Fruit fly (Drosophila melanogaster) whole organism, adult: Measurements from ENCODE around the gene CG6179.

Experiments
- CG5204 ChIP-seq: fragments of 200-800 bp; sonication (Bioruptor generic); optimal IDR thresholded peaks from 2 replicates; lab custom pipeline; 2016; ENCODE audit warnings: missing biosample characterization, missing genetic modification characterization
- Mnt ChIP-seq: fragments of 200-800 bp; sonication (Bioruptor generic); optimal IDR thresholded peaks from 2 replicates; lab custom pipeline; 2016; ENCODE audit warnings: missing biosample characterization, mild to moderate bottlenecking, missing genetic modification characterization
- bab1 ChIP-seq: fragments of 200-800 bp; sonication (Bioruptor generic); optimal IDR thresholded peaks from 3 replicates; lab custom pipeline; 2019; ENCODE audit warnings: missing biosample characterization, mild to moderate bottlenecking, missing genetic modification characterization, moderate library complexity
- kay ChIP-seq: fragments of 200-800 bp; sonication (Bioruptor generic); peaks from one replicate; lab custom pipeline; 2016; ENCODE audit warnings: missing biosample characterization, missing genetic modification characterization, borderline replicate concordance
- toe ChIP-seq: fragments of 200-800 bp; sonication (Bioruptor generic); optimal IDR thresholded peaks from 2 replicates; lab custom pipeline; 2016; ENCODE audit warnings: missing biosample characterization, missing genetic modification characterization

DNA sequence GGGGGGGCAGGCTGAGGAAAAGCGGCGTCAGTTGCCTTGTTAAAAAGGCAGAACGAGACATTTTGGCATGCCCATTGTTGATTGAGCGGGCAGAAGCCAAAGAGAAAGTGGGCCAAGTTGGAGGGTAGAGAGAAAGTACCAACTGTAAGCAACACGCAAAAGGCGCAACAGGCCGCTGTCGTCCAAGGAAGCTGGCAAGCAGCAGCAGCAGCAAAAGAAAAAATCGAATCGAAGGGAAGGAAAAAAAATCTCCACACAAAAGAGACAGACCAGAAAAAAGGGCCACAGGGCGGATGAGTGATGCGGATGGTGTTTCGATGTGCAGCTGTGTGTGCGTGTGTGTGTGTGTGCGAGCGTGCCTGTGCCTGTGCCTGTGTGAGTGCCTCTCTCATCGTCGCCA, 32.2 kb upstream of the CG6179 start:
- TF ChIP-seq toe (GFP tag; lab: Kevin White, UChicago) (no peak), Mnt (GFP tag; lab: Kevin White, UChicago) (no peak), bab1 (GFP tag; lab: Kevin White, UChicago) (no peak), CG5204 (GFP tag; lab: Kevin White, UChicago) (no peak), kay (GFP tag; lab: Kevin White, UChicago) (no peak)
